Worm (Caenorhabditis elegans): ENCODE results near the gene C15F1.2.

Gene C15F1.2

ce11 chrII:6979646-6980045 is at the start of gene C15F1.2:
Gene C15F1.2, plus strand, starts transcription at chrII:6979953.
- TF ChIP-seq unc-62 (GFP tag; optimal IDR thresholded peaks at IDR 0.05), result no peak

ce11 chrII:6930072-6930471 is 49.7 kb upstream of the C15F1.2 start:
- TF ChIP-seq unc-62 (GFP tag; optimal IDR thresholded peaks at IDR 0.05), result no peak

ce11 chrII:6932978-6933377 is 46.8 kb upstream of the C15F1.2 start:
- TF ChIP-seq unc-62 (GFP tag; optimal IDR thresholded peaks at IDR 0.05), result no peak

- TF ChIP-seq unc-62 (GFP tag; optimal IDR thresholded peaks at IDR 0.05), result no peak
These were observed 45.0 kb upstream of the C15F1.2 start for ce11 chrII:6934729-6935128.

- TF ChIP-seq unc-62 (GFP tag; optimal IDR thresholded peaks at IDR 0.05), result no peak
These were observed 43.8 kb upstream of the C15F1.2 start for ce11 chrII:6935975-6936374.

ce11 chrII:6936528-6936927 is 43.2 kb upstream of the C15F1.2 start:
- no peak for TF ChIP-seq unc-62 (GFP tag; optimal IDR thresholded peaks at IDR 0.05)

ce11 chrII:6937057-6937456 is 42.7 kb upstream of the C15F1.2 start:
- no peak for TF ChIP-seq unc-62 (GFP tag; optimal IDR thresholded peaks at IDR 0.05)

ce11 chrII:6939873-6940272 is 39.9 kb upstream of the C15F1.2 start:
- no peak for TF ChIP-seq unc-62 (GFP tag; optimal IDR thresholded peaks at IDR 0.05)

- TF ChIP-seq unc-62 (GFP tag; optimal IDR thresholded peaks at IDR 0.05), result no peak
These were observed 39.0 kb upstream of the C15F1.2 start for ce11 chrII:6940726-6941230.

ce11 chrII:6941520-6941919 is 38.2 kb upstream of the C15F1.2 start:
- no peak for TF ChIP-seq unc-62 (GFP tag; optimal IDR thresholded peaks at IDR 0.05)

- TF ChIP-seq unc-62 (GFP tag; optimal IDR thresholded peaks at IDR 0.05), result no peak
These were observed 36.3 kb upstream of the C15F1.2 start for ce11 chrII:6943299-6944051.

ce11 chrII:6951250-6951806 is 28.4 kb upstream of the C15F1.2 start, which contains the start of the genes malt-1 and ceh-38:
Gene malt-1, minus strand, starts transcription at chrII:6951300.
Gene ceh-38, plus strand, starts transcription at chrII:6951526.
- TF ChIP-seq unc-62 (GFP tag; optimal IDR thresholded peaks at IDR 0.05), result no peak

- TF ChIP-seq unc-62 (GFP tag; optimal IDR thresholded peaks at IDR 0.05), result no peak
These were observed 24.6 kb upstream of the C15F1.2 start for ce11 chrII:6955084-6955697.

ce11 chrII:6958136-6958535 is 21.6 kb upstream of the C15F1.2 start:
- TF ChIP-seq unc-62 (GFP tag; optimal IDR thresholded peaks at IDR 0.05), result no peak

- no peak for TF ChIP-seq unc-62 (GFP tag; optimal IDR thresholded peaks at IDR 0.05)
These were observed 14.2 kb upstream of the C15F1.2 start, which contains the start of gene tra-2 for ce11 chrII:6965573-6965972. Gene tra-2, minus strand, starts transcription at chrII:6965673.

ce11 chrII:6967618-6968017 is 12.1 kb upstream of the C15F1.2 start, which contains the start of gene eif-2Bgamma:
Gene eif-2Bgamma, minus strand, starts transcription at chrII:6967648.
- no peak for TF ChIP-seq unc-62 (GFP tag; optimal IDR thresholded peaks at IDR 0.05)

All from whole organism, dauer.